Worm (Caenorhabditis elegans): ENCODE measurements around the gene glb-1.

glb-1 gene

DNA sequence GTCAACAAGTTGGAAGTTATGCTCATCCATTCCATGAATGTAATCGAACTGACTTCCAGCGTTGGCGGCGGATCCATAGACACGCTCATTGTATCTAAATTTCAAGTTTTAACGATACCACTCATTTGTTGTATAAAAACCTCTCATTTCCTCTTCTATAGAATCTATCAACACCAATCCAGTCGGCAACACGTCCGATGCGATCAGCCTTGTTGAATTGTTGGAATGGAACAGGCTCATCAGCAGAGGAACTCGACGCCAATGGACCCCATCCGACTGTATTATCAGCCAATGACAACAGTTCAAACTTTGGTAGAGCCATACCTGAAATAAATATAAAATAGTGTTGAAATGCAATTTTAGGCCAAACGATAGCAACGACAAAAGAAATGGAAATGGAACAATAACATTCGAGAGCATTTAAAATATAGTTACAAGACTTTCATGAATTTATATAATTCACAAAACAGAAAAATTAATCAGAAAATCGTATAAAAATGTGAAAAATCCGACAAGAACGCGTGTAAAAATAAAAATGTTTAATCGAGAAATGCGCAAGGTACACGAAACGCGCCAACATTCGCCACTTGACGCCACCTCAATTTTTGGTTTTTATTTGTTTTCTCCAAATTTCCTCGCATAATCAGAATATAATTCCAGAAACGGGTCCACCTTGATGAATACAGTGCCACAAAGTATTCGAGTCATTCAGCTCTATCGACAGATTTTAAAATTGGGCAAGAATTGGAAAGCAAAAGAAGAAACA lies 48.3 kb upstream of the glb-1 start, which contains the start of the genes eif-3.D and R08D7.4 (continued):
- TF ChIP-seq unc-86 (tag; optimal IDR thresholded peaks at IDR 0.05) (no peak), zip-5 (tag; optimal IDR thresholded peaks at IDR 0.05) (no peak), pros-1 (tag; optimal IDR thresholded peaks at IDR 0.05) (no peak), C08G9.2 (tag; optimal IDR thresholded peaks at IDR 0.05) (no peak), F13H6.1 (tag; optimal IDR thresholded peaks at IDR 0.05) (peak; percentile 35), syd-9 (tag; optimal IDR thresholded peaks at IDR 0.05) (peak; percentile 61), hlh-6 (tag; optimal IDR thresholded peaks at IDR 0.05) (no peak), ceh-9 (tag; optimal IDR thresholded peaks at IDR 0.05) (no peak), nfya-1 (tag; optimal IDR thresholded peaks at IDR 0.05) (peak; percentile 58), ztf-16 (tag; optimal IDR thresholded peaks at IDR 0.05) (no peak), ref-2 (tag; optimal IDR thresholded peaks at IDR 0.05) (no peak), pha-4 (tag; optimal IDR thresholded peaks at IDR 0.05) (no peak), hlh-30 (tag; optimal IDR thresholded peaks at IDR 0.05; ENCODE audit: insufficient read depth) (no peak), sox-4 (tag; optimal IDR thresholded peaks at IDR 0.05) (peak; percentile 31), ceh-22 (tag; optimal IDR thresholded peaks at IDR 0.05) (no peak), pha-2 (tag; optimal IDR thresholded peaks at IDR 0.05) (no peak), T23F11.4 (GFP tag; optimal IDR thresholded peaks at IDR 0.05) (no peak), ceh-34 (tag; optimal IDR thresholded peaks at IDR 0.05) (peak; percentile 45), sox-2 (GFP tag; IDR thresholded peaks at IDR 0.05) (no peak), eyg-1 (tag; optimal IDR thresholded peaks at IDR 0.05) (no peak), pqm-1 (tag; optimal IDR thresholded peaks at IDR 0.05) (no peak)

DNA sequence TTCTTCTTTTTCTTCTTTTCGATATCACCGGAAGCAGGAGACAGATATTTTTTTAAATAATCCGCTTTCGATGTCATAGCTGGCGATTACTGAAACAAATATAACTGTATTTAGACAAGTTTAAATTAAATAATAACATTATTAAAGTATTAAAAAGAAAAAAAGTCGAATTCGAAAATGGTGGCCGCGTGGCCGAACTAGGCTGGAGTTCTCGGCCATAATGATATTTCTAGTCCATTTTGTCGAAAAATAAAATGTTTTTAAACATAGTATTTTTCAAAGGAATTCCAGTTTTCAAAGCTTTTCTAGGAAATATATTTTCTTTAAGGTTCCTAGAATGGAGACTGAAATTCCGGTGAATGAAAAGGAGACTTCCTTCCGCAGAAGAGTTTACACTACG lies 44.5 kb upstream of the glb-1 start, which contains the start of the genes bud-13 and rpap-2:
bud-13 (minus strand) TSS at position 89 of the 400 bp plus-strand sequence.
rpap-2 (plus strand) TSS at position 329 of the 400 bp plus-strand sequence.
- TF ChIP-seq ama-1 (optimal IDR thresholded peaks at IDR 0.05) (no peak), ceh-31 (tag; optimal IDR thresholded peaks at IDR 0.05) (peak; percentile 46), tbx-2 (tag; optimal IDR thresholded peaks at IDR 0.05) (peak; percentile 36), zip-5 (tag; optimal IDR thresholded peaks at IDR 0.05) (peak; percentile 15), ceh-2 (tag; optimal IDR thresholded peaks at IDR 0.05) (peak; percentile 8), hlh-8 (tag; optimal IDR thresholded peaks at IDR 0.05) (peak; percentile 22), dmd-4 (tag; optimal IDR thresholded peaks at IDR 0.05; ENCODE audit: borderline replicate concordance) (no peak)

DNA sequence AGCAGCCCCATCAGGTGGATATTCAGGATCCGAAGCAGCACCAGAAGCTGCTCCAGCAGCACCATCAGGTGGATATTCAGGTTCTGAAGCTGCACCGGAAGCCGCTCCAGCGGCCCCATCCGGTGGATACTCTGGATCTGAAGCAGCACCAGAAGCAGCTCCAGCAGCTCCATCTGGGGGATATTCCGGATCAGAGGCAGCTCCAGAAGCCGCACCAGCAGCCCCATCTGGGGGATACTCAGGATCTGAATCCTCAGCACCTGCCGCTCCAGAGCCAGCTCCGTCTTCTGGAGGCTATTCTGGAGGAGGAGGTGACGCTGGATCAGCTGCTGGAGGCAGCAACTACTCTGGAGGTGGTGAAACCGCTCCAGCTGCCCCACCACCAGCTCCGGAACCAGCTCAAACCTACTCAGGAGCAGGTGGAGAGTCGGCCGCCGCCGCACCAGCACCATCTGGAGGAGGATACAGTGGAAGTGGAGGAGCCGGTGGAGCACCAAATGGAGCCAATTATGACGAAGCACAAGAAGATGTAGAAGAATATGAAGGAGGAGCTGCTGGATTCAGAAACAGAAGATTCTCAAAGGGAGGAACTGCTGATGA lies 41.7 kb upstream of the glb-1 start:
- no peak for TF ChIP-seq ceh-45 (GFP tag; IDR thresholded peaks at IDR 0.05)
- peak; percentile 43 for TF ChIP-seq dve-1 (tag; optimal IDR thresholded peaks at IDR 0.05)

DNA sequence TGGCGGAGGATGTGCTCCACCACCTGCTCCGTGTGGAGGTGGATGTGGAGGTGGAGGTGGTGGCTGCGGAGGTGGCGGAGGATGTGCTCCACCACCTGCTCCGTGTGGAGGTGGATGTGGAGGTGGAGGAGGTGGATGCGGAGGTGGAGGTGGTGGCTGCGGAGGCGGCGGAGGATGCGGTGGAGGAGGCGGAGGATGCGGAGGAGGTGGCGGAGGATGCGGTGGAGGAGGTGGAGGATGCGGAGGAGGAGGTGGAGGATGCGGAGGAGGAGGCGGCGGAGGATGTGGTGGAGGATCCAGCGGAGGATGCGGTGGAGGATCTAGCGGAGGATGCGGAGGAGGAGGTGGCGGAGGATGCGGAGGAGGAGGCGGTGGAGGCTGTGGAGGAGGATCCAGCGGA lies 39.4 kb upstream of the glb-1 start:
- TF ChIP-seq elt-4 (tag; optimal IDR thresholded peaks at IDR 0.05): no peak
- TF ChIP-seq ceh-22 (tag; optimal IDR thresholded peaks at IDR 0.05): no peak
- TF ChIP-seq pat-9 (tag; optimal IDR thresholded peaks at IDR 0.05): no peak
- TF ChIP-seq unc-86 (tag; optimal IDR thresholded peaks at IDR 0.05): no peak
- no peak for TF ChIP-seq fkh-6 (tag; optimal IDR thresholded peaks at IDR 0.05)
- TF ChIP-seq ceh-30 (tag; optimal IDR thresholded peaks at IDR 0.05): no peak
- no peak for TF ChIP-seq Y22D7AL.16 (tag; optimal IDR thresholded peaks at IDR 0.05)
- no peak for TF ChIP-seq fkh-10 (GFP tag; optimal IDR thresholded peaks at IDR 0.05)
- TF ChIP-seq npax-4 (tag; optimal IDR thresholded peaks at IDR 0.05): no peak

Measured in whole organism, late embryonic.